Worm (Caenorhabditis elegans) whole organism, early embryonic: Measurements from ENCODE around the gene ZC506.1.

Experiments used
- F13C5.2 ChIP-seq: sonication (generic microtip); optimal IDR thresholded peaks from 2 replicates; lab custom pipeline; 2017; ENCODE audit warnings: mild to moderate bottlenecking, missing genetic modification characterization, inconsistent platforms, missing compliant biosample characterization
- aly-1 ChIP-seq: sonication (generic microtip); optimal IDR thresholded peaks from 2 replicates; lab custom pipeline; 2016; ENCODE audit warnings: missing genetic modification characterization, missing compliant biosample characterization
- ama-1 ChIP-seq: fragments of 150-350 bp; optimal IDR thresholded peaks from 2 replicates; lab custom pipeline; 2014
- ceh-13 ChIP-seq: fragments of 200-800 bp; sonication (Bioruptor generic); optimal IDR thresholded peaks from 2 replicates; lab custom pipeline; 2018; ENCODE audit warnings: mild to moderate bottlenecking, missing genetic modification characterization, missing compliant biosample characterization
- ceh-36 ChIP-seq: sonication (generic microtip); optimal IDR thresholded peaks from 2 replicates; lab custom pipeline; 2016; ENCODE audit warnings: missing genetic modification characterization, inconsistent platforms, missing compliant biosample characterization
- flt-1 ChIP-seq: fragments of 200-800 bp; sonication (Bioruptor generic); IDR thresholded peaks from 2 replicates; pipeline ENCODE4 v1.3.6; 2022; ENCODE audit warnings: missing genetic modification characterization, missing compliant biosample characterization
- hnd-1 ChIP-seq: sonication (generic microtip); optimal IDR thresholded peaks from 2 replicates; lab custom pipeline; 2016; ENCODE audit warnings: missing genetic modification characterization, missing compliant biosample characterization

DNA sequence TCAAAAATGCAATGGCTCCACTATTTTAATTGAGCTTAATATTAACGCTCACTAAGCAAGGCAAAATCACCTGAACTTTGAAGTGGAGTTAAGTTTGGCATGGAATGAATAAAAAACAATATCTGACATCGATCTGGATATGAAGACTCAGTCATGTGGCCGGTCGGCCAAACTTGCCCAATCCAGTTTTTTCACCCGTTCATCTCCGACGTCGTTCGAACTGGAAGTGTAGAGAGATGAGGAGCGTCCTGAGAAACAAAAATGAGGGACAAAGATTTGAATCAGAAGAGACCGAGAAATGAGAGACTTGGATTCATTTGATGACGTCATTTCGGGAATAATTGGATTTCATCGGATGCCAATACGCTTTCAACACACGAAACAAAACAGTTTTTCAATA is 20.7 kb upstream of the ZC506.1 start:
- no peak for TF ChIP-seq ceh-36 (tag; lab: Kevin White, UChicago)
- TF ChIP-seq ceh-13 (GFP tag; lab: Kevin White, UChicago): no peak
- no peak for TF ChIP-seq hnd-1 (tag; lab: Kevin White, UChicago)
- no peak for TF ChIP-seq F13C5.2 (tag; lab: Kevin White, UChicago)
- no peak for TF ChIP-seq ama-1 (lab: Kevin White, UChicago)
- no peak for TF ChIP-seq flt-1 (GFP tag; lab: Robert Waterston, UW)
- TF ChIP-seq aly-1: no peak
